Worm (Caenorhabditis elegans): Measurements from ENCODE around the gene F41H10.5.

DNA sequence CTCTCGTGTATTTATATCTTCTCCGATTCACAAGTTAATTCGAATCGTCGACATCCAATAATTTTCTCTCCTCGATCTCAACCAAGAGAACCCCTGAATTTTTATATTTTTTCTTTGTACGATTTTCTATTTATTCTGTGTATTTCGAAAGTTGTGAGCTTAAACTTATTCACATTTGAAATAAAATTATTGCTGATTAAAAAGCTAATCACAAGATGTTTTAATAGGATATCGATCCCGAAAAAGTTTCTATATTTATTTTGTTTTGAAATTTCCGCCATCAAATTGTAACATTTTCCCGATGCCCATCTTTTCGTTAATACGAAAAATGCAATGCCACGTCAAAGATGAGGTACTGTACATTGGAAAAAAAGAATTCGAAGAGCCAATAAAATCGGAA lies 36.1 kb downstream of the F41H10.5 start, which contains the start of gene ZK616.3:
- TF ChIP-seq elt-1 (tag; optimal IDR thresholded peaks at IDR 0.05) (no peak), fkh-10 (GFP tag; optimal IDR thresholded peaks at IDR 0.05) (no peak), unc-39 (tag; optimal IDR thresholded peaks at IDR 0.05) (no peak)

All from whole organism, L3 larva.